Fruit fly (Drosophila melanogaster) Kc167 (cell line): ENCODE data around the gene cic.

ENCODE experiments used
- Myc ChIP-seq: fragments of >200 bp; optimal IDR thresholded peaks from 2 replicates; lab custom pipeline; 2017; ENCODE audit warnings: missing external identifiers
- h ChIP-seq: fragments of >200 bp; optimal IDR thresholded peaks from 3 replicates; lab custom pipeline; 2018; ENCODE audit warnings: missing external identifiers
- insv ChIP-seq: fragments of >200 bp; optimal IDR thresholded peaks from 3 replicates; lab custom pipeline; 2018; ENCODE audit warnings: missing external identifiers
- ttk ChIP-seq: sonication (Bioruptor generic); optimal IDR thresholded peaks from 2 replicates; lab custom pipeline; 2017; ENCODE audit warnings: missing external identifiers

DNA sequence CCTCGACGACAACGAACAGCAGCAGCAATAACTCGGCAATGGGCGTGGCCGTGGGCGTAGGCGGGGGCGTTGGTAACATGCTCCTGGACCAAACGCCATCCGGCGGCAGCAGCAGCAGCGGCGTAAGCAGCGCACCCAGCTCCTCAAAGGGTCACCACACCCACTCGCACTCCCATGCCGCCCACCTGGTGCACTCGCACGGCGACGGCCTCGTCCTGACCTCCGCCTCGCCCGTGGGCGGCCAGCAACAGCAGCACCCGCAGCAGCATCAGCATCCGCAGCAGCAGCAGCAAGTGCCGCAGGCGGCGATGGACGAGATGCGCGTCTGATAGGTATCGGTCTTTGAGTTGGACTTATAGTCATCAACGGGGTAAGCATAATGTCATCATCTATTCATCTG lies 14.6 kb upstream of the cic start:
- TF ChIP-seq h (lab: Kevin White, UChicago) (no peak), ttk (lab: Kevin White, UChicago) (no peak), insv (lab: Kevin White, UChicago) (no peak), Myc (lab: Kevin White, UChicago) (no peak)
